Fruit fly (Drosophila melanogaster) whole organism, embryonic: ENCODE measurements around the gene Dic4.

ENCODE experiments used
- Bdp1 ChIP-seq: fragments of 200-800 bp; sonication (Bioruptor generic); optimal IDR thresholded peaks from 3 replicates; lab custom pipeline; 2016; ENCODE audit warnings: missing biosample characterization, missing genetic modification characterization
- CG10959 ChIP-seq: fragments of 200-800 bp; sonication (Bioruptor generic); IDR thresholded peaks from 2 replicates; pipeline ENCODE4 v1.3.6; 2022; ENCODE audit warnings: missing biosample characterization, missing genetic modification characterization
- CG11085 ChIP-seq: fragments of 200-800 bp; sonication (Bioruptor generic); IDR thresholded peaks from 2 replicates; pipeline ENCODE4 v1.3.6; 2022; ENCODE audit warnings: missing biosample characterization, missing genetic modification characterization
- CG12236 ChIP-seq: fragments of 200-800 bp; sonication (Bioruptor generic); optimal IDR thresholded peaks from 2 replicates; lab custom pipeline; 2016; ENCODE audit warnings: missing biosample characterization, missing genetic modification characterization
- CG1233 ChIP-seq: fragments of 200-800 bp; sonication (Bioruptor generic); optimal IDR thresholded peaks from 4 replicates; lab custom pipeline; 2018; ENCODE audit warnings: missing biosample characterization, mild to moderate bottlenecking, missing genetic modification characterization
- CG12744 ChIP-seq: fragments of 200-800 bp; sonication (Bioruptor generic); optimal IDR thresholded peaks from 2 replicates; lab custom pipeline; 2016; ENCODE audit warnings: missing biosample characterization, missing genetic modification characterization
- CG12769 ChIP-seq: fragments of 200-800 bp; sonication (Bioruptor generic); optimal IDR thresholded peaks from 2 replicates; lab custom pipeline; 2019; ENCODE audit warnings: missing biosample characterization, mild to moderate bottlenecking, missing genetic modification characterization, moderate library complexity
- CG13894 ChIP-seq: fragments of 200-800 bp; sonication (Bioruptor generic); optimal IDR thresholded peaks from 3 replicates; lab custom pipeline; 2018; ENCODE audit warnings: missing biosample characterization, mild to moderate bottlenecking, missing genetic modification characterization, moderate library complexity
- CG14710 ChIP-seq: fragments of 200-800 bp; sonication (Bioruptor generic); optimal IDR thresholded peaks from 3 replicates; lab custom pipeline; 2019; ENCODE audit warnings: missing biosample characterization, mild to moderate bottlenecking, missing genetic modification characterization, moderate library complexity
- CG15269 ChIP-seq: fragments of 200-800 bp; sonication (Bioruptor generic); optimal IDR thresholded peaks from 2 replicates; lab custom pipeline; 2018; ENCODE audit warnings: missing biosample characterization, mild to moderate bottlenecking, missing genetic modification characterization, moderate library complexity
- CG15601 ChIP-seq: fragments of 200-800 bp; sonication (Bioruptor generic); optimal IDR thresholded peaks from 3 replicates; lab custom pipeline; 2019; ENCODE audit warnings: missing biosample characterization, mild to moderate bottlenecking, missing genetic modification characterization, moderate library complexity
- CG1647 ChIP-seq: fragments of 200-800 bp; sonication (Bioruptor generic); optimal IDR thresholded peaks from 3 replicates; lab custom pipeline; 2016; ENCODE audit warnings: missing biosample characterization, missing genetic modification characterization
- CG16815 ChIP-seq: fragments of 200-800 bp; sonication (Bioruptor generic); optimal IDR thresholded peaks from 3 replicates; lab custom pipeline; 2017; ENCODE audit warnings: missing biosample characterization, mild to moderate bottlenecking, missing genetic modification characterization
- CG17359 ChIP-seq: fragments of 200-800 bp; sonication (Bioruptor generic); optimal IDR thresholded peaks from 3 replicates; lab custom pipeline; 2018; ENCODE audit warnings: missing biosample characterization, mild to moderate bottlenecking, missing genetic modification characterization, moderate library complexity
- CG17568 ChIP-seq: fragments of 200-800 bp; sonication (Bioruptor generic); optimal IDR thresholded peaks from 2 replicates; lab custom pipeline; 2018; ENCODE audit warnings: missing biosample characterization, mild to moderate bottlenecking, missing genetic modification characterization, moderate library complexity
- CG2120 ChIP-seq: fragments of 200-800 bp; sonication (Bioruptor generic); optimal IDR thresholded peaks from 3 replicates; lab custom pipeline; 2016; ENCODE audit warnings: missing biosample characterization, missing genetic modification characterization
- CG2712 ChIP-seq: fragments of 200-800 bp; optimal IDR thresholded peaks from 3 replicates; lab custom pipeline; 2019; ENCODE audit warnings: missing biosample characterization, mild to moderate bottlenecking, missing genetic modification characterization, moderate library complexity
- CG33213 ChIP-seq: fragments of 200-800 bp; sonication (Bioruptor generic); optimal IDR thresholded peaks from 3 replicates; lab custom pipeline; 2016; ENCODE audit warnings: missing biosample characterization, missing genetic modification characterization
- CG6175 ChIP-seq: fragments of 200-800 bp; sonication (Bioruptor generic); IDR thresholded peaks from 3 replicates; pipeline ENCODE4 v1.3.6; 2022; ENCODE audit warnings: missing biosample characterization, missing genetic modification characterization
- CG6689 ChIP-seq: fragments of 200-800 bp; sonication (Bioruptor generic); IDR thresholded peaks from 2 replicates; pipeline ENCODE4 v1.3.6; 2022; ENCODE audit warnings: missing biosample characterization, missing genetic modification characterization
- CG8290 ChIP-seq, 3 experiments: fragments of 200-800 bp; sonication (Bioruptor generic); optimal IDR thresholded peaks; 2 replicates each; lab custom pipeline; 2016 to 2019; ENCODE audit warnings: missing biosample characterization in 3 of 3, missing genetic modification characterization in 3 of 3, mild to moderate bottlenecking in 2 of 3, moderate library complexity in 1 of 3
- CG8765 ChIP-seq: fragments of 200-800 bp; sonication (Bioruptor generic); IDR thresholded peaks from 2 replicates; pipeline ENCODE4 v1.3.6; 2022; ENCODE audit warnings: missing biosample characterization, missing genetic modification characterization
- CG9727 ChIP-seq: fragments of 200-800 bp; sonication (Bioruptor generic); optimal IDR thresholded peaks from 3 replicates; lab custom pipeline; 2017; ENCODE audit warnings: missing biosample characterization, mild to moderate bottlenecking, missing genetic modification characterization
- CG9797 ChIP-seq: fragments of 200-800 bp; sonication (Bioruptor generic); optimal IDR thresholded peaks from 3 replicates; lab custom pipeline; 2018; ENCODE audit warnings: missing biosample characterization, mild to moderate bottlenecking, missing genetic modification characterization
- CTCF ChIP-seq: fragments of 200-800 bp; sonication (Bioruptor generic); optimal IDR thresholded peaks from 2 replicates; lab custom pipeline; 2017; ENCODE audit warnings: missing biosample characterization, mild to moderate bottlenecking, missing genetic modification characterization, moderate library complexity
- Dbx ChIP-seq: fragments of 200-800 bp; sonication (Bioruptor generic); IDR thresholded peaks from 3 replicates; pipeline ENCODE4 v1.3.6; 2022; ENCODE audit warnings: missing biosample characterization, missing genetic modification characterization
- Dp ChIP-seq: fragments of 200-800 bp; sonication (Bioruptor generic); optimal IDR thresholded peaks from 2 replicates; lab custom pipeline; 2018; ENCODE audit warnings: missing biosample characterization, mild to moderate bottlenecking, missing genetic modification characterization, moderate library complexity
- Ets65A ChIP-seq: fragments of 200-800 bp; sonication (Bioruptor generic); peaks from one replicate; lab custom pipeline; 2016; ENCODE audit warnings: missing biosample characterization, missing genetic modification characterization
- HHEX ChIP-seq: fragments of 200-800 bp; sonication (Bioruptor generic); optimal IDR thresholded peaks from 3 replicates; lab custom pipeline; 2017; ENCODE audit warnings: missing biosample characterization, mild to moderate bottlenecking, missing genetic modification characterization, missing genetic modification reagents
- HmgZ ChIP-seq: fragments of 200-800 bp; sonication (Bioruptor generic); optimal IDR thresholded peaks from 2 replicates; lab custom pipeline; 2018; ENCODE audit warnings: missing biosample characterization, mild to moderate bottlenecking, missing genetic modification characterization
- Lim3 ChIP-seq: fragments of 200-800 bp; sonication (Bioruptor generic); IDR thresholded peaks from 2 replicates; pipeline ENCODE4 v1.3.6; 2022; ENCODE audit warnings: missing biosample characterization, missing genetic modification characterization
- Lpt ChIP-seq: fragments of >200 bp; optimal IDR thresholded peaks from 2 replicates; lab custom pipeline; 2018; ENCODE audit warnings: missing biosample characterization, missing genetic modification characterization
- Nf-YC ChIP-seq: fragments of 200-800 bp; optimal IDR thresholded peaks from 3 replicates; lab custom pipeline; 2019; ENCODE audit warnings: missing biosample characterization, mild to moderate bottlenecking, missing genetic modification characterization, moderate library complexity
- Sin3A ChIP-seq: fragments of >200 bp; optimal IDR thresholded peaks from 2 replicates; lab custom pipeline; 2018
- TFAM ChIP-seq: fragments of 200-800 bp; sonication (Bioruptor generic); optimal IDR thresholded peaks from 2 replicates; lab custom pipeline; 2017; ENCODE audit warnings: missing biosample characterization, missing genetic modification characterization, inconsistent platforms
- bab2 ChIP-seq: fragments of 200-800 bp; sonication (Bioruptor generic); optimal IDR thresholded peaks from 2 replicates; lab custom pipeline; 2016; ENCODE audit warnings: missing biosample characterization, missing genetic modification characterization
- chm ChIP-seq: fragments of 200-800 bp; sonication (Bioruptor generic); IDR thresholded peaks from 2 replicates; pipeline ENCODE4 v1.3.6; 2022; ENCODE audit warnings: missing biosample characterization, missing genetic modification characterization
- eyg ChIP-seq: fragments of 200-800 bp; sonication (Bioruptor generic); optimal IDR thresholded peaks from 3 replicates; lab custom pipeline; 2016; ENCODE audit warnings: missing biosample characterization, missing genetic modification characterization
- fd102C ChIP-seq: fragments of 200-800 bp; sonication (Bioruptor generic); optimal IDR thresholded peaks from 2 replicates; lab custom pipeline; 2018; ENCODE audit warnings: missing biosample characterization, mild to moderate bottlenecking, missing genetic modification characterization, moderate library complexity
- ftz-f1 ChIP-seq: fragments of 200-800 bp; sonication (Bioruptor generic); optimal IDR thresholded peaks from 2 replicates; lab custom pipeline; 2016; ENCODE audit warnings: missing biosample characterization, missing genetic modification characterization
- gcm ChIP-seq: fragments of 200-800 bp; sonication (Bioruptor generic); optimal IDR thresholded peaks from 2 replicates; lab custom pipeline; 2019; ENCODE audit warnings: missing biosample characterization, mild to moderate bottlenecking, missing genetic modification characterization, moderate library complexity
- ham ChIP-seq: fragments of 200-800 bp; sonication (Bioruptor generic); IDR thresholded peaks from 2 replicates; pipeline ENCODE4 v1.3.6; 2022; ENCODE audit warnings: missing biosample characterization, missing genetic modification characterization
- hkb ChIP-seq, 2 experiments: fragments of 200-800 bp in 1 of 2; fragments of >200 bp in 1 of 2; sonication (Bioruptor generic) in 1 of 2; IDR thresholded peaks in 1 of 2; optimal IDR thresholded peaks in 1 of 2; 2 replicates each; pipeline versions ENCODE4 v1.3.6 to Lab custom; 2017 to 2022; ENCODE audit warnings: missing biosample characterization in 1 of 2, missing genetic modification characterization in 1 of 2
- nerfin-2 ChIP-seq: fragments of 200-800 bp; sonication (Bioruptor generic); IDR thresholded peaks from 2 replicates; pipeline ENCODE4 v1.3.6; 2022; ENCODE audit warnings: missing biosample characterization, missing genetic modification characterization; ENCODE audit not compliant: partially characterized antibody
- oc ChIP-seq: fragments of 200-800 bp; sonication (Bioruptor generic); optimal IDR thresholded peaks from 2 replicates; lab custom pipeline; 2018; ENCODE audit warnings: missing biosample characterization, mild to moderate bottlenecking, missing genetic modification characterization, moderate library complexity
- org-1 ChIP-seq: fragments of 200-800 bp; sonication (Bioruptor generic); optimal IDR thresholded peaks from 2 replicates; lab custom pipeline; 2017; ENCODE audit warnings: missing biosample characterization, missing genetic modification characterization
- pfk ChIP-seq: fragments of 200-800 bp; sonication (Bioruptor generic); optimal IDR thresholded peaks from 2 replicates; lab custom pipeline; 2018; ENCODE audit warnings: missing biosample characterization, mild to moderate bottlenecking, missing genetic modification characterization, moderate library complexity
- sens ChIP-seq: fragments of 200-800 bp; sonication (Bioruptor generic); peaks from one replicate; lab custom pipeline; 2016; ENCODE audit warnings: missing biosample characterization, missing genetic modification characterization
- sisA ChIP-seq: fragments of 200-800 bp; sonication (Bioruptor generic); IDR thresholded peaks from 2 replicates; pipeline ENCODE4 v1.3.6; 2022; ENCODE audit warnings: missing biosample characterization, missing genetic modification characterization
- slbo ChIP-seq: fragments of 200-800 bp; sonication (Bioruptor generic); IDR thresholded peaks from 2 replicates; pipeline ENCODE4 v1.3.6; 2022; ENCODE audit warnings: missing biosample characterization, missing genetic modification characterization
- trem ChIP-seq: fragments of 200-800 bp; optimal IDR thresholded peaks from 3 replicates; lab custom pipeline; 2019; ENCODE audit warnings: missing biosample characterization, mild to moderate bottlenecking, missing genetic modification characterization, moderate library complexity
- vnd ChIP-seq: fragments of 200-800 bp; sonication (Bioruptor generic); IDR thresholded peaks from 3 replicates; pipeline ENCODE4 v1.3.6; 2022; ENCODE audit warnings: missing biosample characterization, missing genetic modification characterization; ENCODE audit not compliant: partially characterized antibody

The Dic4 gene

DNA sequence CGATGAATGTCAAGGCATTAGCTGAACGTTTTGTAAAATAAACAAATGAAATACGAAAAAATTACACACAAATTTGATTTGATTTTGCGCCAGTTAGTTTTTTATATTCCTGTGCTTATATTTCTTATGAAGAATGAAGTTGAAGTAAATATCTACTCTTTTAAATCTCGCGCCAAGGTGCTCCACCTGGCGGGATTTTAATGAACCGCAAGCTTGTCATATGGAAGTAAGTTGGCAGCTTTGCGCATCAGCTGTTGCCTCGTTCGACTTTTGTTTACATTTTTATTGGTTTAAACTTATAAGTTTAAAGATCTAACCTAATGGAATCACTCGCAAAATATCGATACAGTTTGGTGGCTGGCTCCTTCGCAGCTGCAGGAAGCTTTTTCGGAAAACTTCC is 31.1 kb downstream of the Dic4 start, which contains the start of gene CG42495 (continued):
- TF ChIP-seq ftz-f1 (GFP tag; lab: Kevin White, UChicago): no peak
- TF ChIP-seq Bdp1: no peak
- TF ChIP-seq Dp: peak; percentile 99
- no peak for TF ChIP-seq HHEX
- no peak for TF ChIP-seq CG1647
- no peak for TF ChIP-seq CG10959
- no peak for TF ChIP-seq CG8765 (GFP tag; lab: Robert Waterston, UW)
- no peak for TF ChIP-seq CG17359
- peak; percentile 18 for TF ChIP-seq HmgZ (tag; lab: Kevin White, UChicago)
- no peak for TF ChIP-seq chm (GFP tag; lab: Robert Waterston, UW)
- no peak for TF ChIP-seq CG17568
- no peak for TF ChIP-seq pfk (GFP tag; lab: Kevin White, UChicago)
- TF ChIP-seq CG11085: no peak
- TF ChIP-seq org-1 (GFP tag; lab: Kevin White, UChicago): no peak
- TF ChIP-seq CG9727 (GFP tag; lab: Kevin White, UChicago): no peak
- no peak for TF ChIP-seq eyg (GFP tag; lab: Kevin White, UChicago)
- TF ChIP-seq Sin3A: no peak
- TF ChIP-seq CG12769 (tag; lab: Kevin White, UChicago): no peak
- TF ChIP-seq CG8290 (GFP tag; optimal IDR thresholded peaks at IDR 0.05; lab: Kevin White, UChicago): no peak
- TF ChIP-seq CG8290 (tag; optimal IDR thresholded peaks at IDR 0.05; lab: Kevin White, UChicago): no peak
- no peak for TF ChIP-seq hkb (optimal IDR thresholded peaks at IDR 0.05; lab: Kevin White, UChicago)
- no peak for TF ChIP-seq hkb (GFP tag; IDR thresholded peaks at IDR 0.05; lab: Robert Waterston, UW)
- no peak for TF ChIP-seq slbo
- TF ChIP-seq CG15269 (tag; lab: Kevin White, UChicago): no peak
- TF ChIP-seq CG13894 (tag; lab: Kevin White, UChicago): no peak
- no peak for TF ChIP-seq CG15601 (tag; lab: Kevin White, UChicago)
- peak; percentile 99 for TF ChIP-seq trem (tag; lab: Kevin White, UChicago)
- TF ChIP-seq oc (tag; lab: Kevin White, UChicago): no peak
- TF ChIP-seq CG6175: no peak
- TF ChIP-seq CG16815 (GFP tag; lab: Kevin White, UChicago): no peak
- no peak for TF ChIP-seq fd102C (GFP tag; lab: Kevin White, UChicago)
- TF ChIP-seq Ets65A: no peak
- no peak for TF ChIP-seq sisA (GFP tag; lab: Robert Waterston, UW)
- TF ChIP-seq TFAM (GFP tag; lab: Kevin White, UChicago): no peak
- TF ChIP-seq CG1233: no peak
- peak; percentile 82 for TF ChIP-seq sens
- no peak for TF ChIP-seq CG2120 (GFP tag; lab: Kevin White, UChicago)
- TF ChIP-seq CG2712 (tag; lab: Kevin White, UChicago): no peak
- no peak for TF ChIP-seq Lpt
- no peak for TF ChIP-seq CG6689 (GFP tag; lab: Robert Waterston, UW)
- TF ChIP-seq CTCF (GFP tag; lab: Kevin White, UChicago): peak; percentile 97
- no peak for TF ChIP-seq CG12744 (GFP tag; lab: Kevin White, UChicago)
- no peak for TF ChIP-seq nerfin-2 (GFP tag; lab: Robert Waterston, UW)
- TF ChIP-seq Nf-YC (tag; lab: Kevin White, UChicago): no peak
- TF ChIP-seq ham (GFP tag; lab: Robert Waterston, UW): no peak
- TF ChIP-seq Lim3 (GFP tag; lab: Robert Waterston, UW): no peak
- no peak for TF ChIP-seq vnd (GFP tag; lab: Robert Waterston, UW)
- TF ChIP-seq CG9797 (GFP tag; lab: Kevin White, UChicago): peak; percentile 7
- no peak for TF ChIP-seq Dbx
- no peak for TF ChIP-seq CG12236
- TF ChIP-seq bab2 (GFP tag; lab: Kevin White, UChicago): no peak
- peak; percentile 25 for TF ChIP-seq CG14710
- TF ChIP-seq CG33213 (GFP tag; lab: Kevin White, UChicago): peak; percentile 21
- TF ChIP-seq gcm (GFP tag; lab: Kevin White, UChicago): no peak
